Worm (Caenorhabditis elegans) whole organism, L2 larva: ENCODE data around the gene eif-3.L.
"Not testable (repeated sequence)": the region's sequence is repeated elsewhere in the genome, so short reads cannot be mapped to it uniquely, and the experiment has no call there.

Experiments
- C34F6.9 ChIP-seq: fragments of 150-350 bp; optimal IDR thresholded peaks from 2 replicates; lab custom pipeline; 2014; ENCODE audit warnings: missing biosample characterization, missing genetic modification characterization
- F13H6.1 ChIP-seq: sonication (generic microtip); optimal IDR thresholded peaks from 2 replicates; lab custom pipeline; 2016; ENCODE audit warnings: missing genetic modification characterization, missing compliant biosample characterization
- Y55F3AM.14 ChIP-seq: fragments of 200-800 bp; sonication (Bioruptor generic); optimal IDR thresholded peaks from 2 replicates; lab custom pipeline; 2018; ENCODE audit warnings: mild to moderate bottlenecking, missing genetic modification characterization, missing compliant biosample characterization
- ZK546.5 ChIP-seq: sonication (generic microtip); optimal IDR thresholded peaks from 2 replicates; lab custom pipeline; 2017; ENCODE audit warnings: missing biosample characterization, missing genetic modification characterization
- alr-1 ChIP-seq: fragments of 150-350 bp; optimal IDR thresholded peaks from 2 replicates; lab custom pipeline; 2014; ENCODE audit warnings: missing biosample characterization, missing genetic modification characterization
- aly-2 ChIP-seq: fragments of 150-350 bp; optimal IDR thresholded peaks from 2 replicates; lab custom pipeline; 2014; ENCODE audit warnings: missing biosample characterization, missing genetic modification characterization
- blmp-1 ChIP-seq: sonication (generic microtip); optimal IDR thresholded peaks from 2 replicates; lab custom pipeline; 2017; ENCODE audit warnings: missing genetic modification characterization, mild to moderate bottlenecking, missing compliant biosample characterization, antibody characterized with exemption, moderate library complexity; ENCODE audit not compliant: insufficient read depth
- ceh-16 ChIP-seq: fragments of 150-350 bp; optimal IDR thresholded peaks from 2 replicates; lab custom pipeline; 2014; ENCODE audit warnings: missing biosample characterization, missing genetic modification characterization
- egl-27 ChIP-seq: sonication (generic microtip); optimal IDR thresholded peaks from 3 replicates; lab custom pipeline; 2017; ENCODE audit warnings: missing biosample characterization, missing genetic modification reagents, missing genetic modification characterization
- elt-1 ChIP-seq: fragments of 150-350 bp; optimal IDR thresholded peaks from 2 replicates; lab custom pipeline; 2014; ENCODE audit warnings: missing biosample characterization, missing genetic modification characterization
- elt-3 ChIP-seq: sonication (generic microtip); optimal IDR thresholded peaks from 2 replicates; lab custom pipeline; 2017; ENCODE audit warnings: missing biosample characterization, missing genetic modification characterization
- fos-1 ChIP-seq: fragments of 150-350 bp; optimal IDR thresholded peaks from 2 replicates; lab custom pipeline; 2014; ENCODE audit warnings: missing biosample characterization, missing genetic modification characterization
- gmeb-1 ChIP-seq: fragments of 150-350 bp; optimal IDR thresholded peaks from 2 replicates; lab custom pipeline; 2014; ENCODE audit warnings: missing biosample characterization, missing genetic modification characterization
- lin-13 ChIP-seq: fragments of 150-350 bp; optimal IDR thresholded peaks from 2 replicates; lab custom pipeline; 2014; ENCODE audit warnings: missing biosample characterization, missing genetic modification reagents, missing genetic modification characterization
- lin-39 ChIP-seq: fragments of 150-350 bp; optimal IDR thresholded peaks from 2 replicates; lab custom pipeline; 2014; ENCODE audit warnings: missing biosample characterization, missing genetic modification reagents, missing genetic modification characterization
- lsy-2 ChIP-seq, 2 experiments: fragments of 150-350 bp in 1 of 2; sonication (generic microtip) in 1 of 2; optimal IDR thresholded peaks; 2 replicates each; lab custom pipeline; 2014 to 2017; ENCODE audit warnings: missing biosample characterization in 2 of 2, missing genetic modification characterization in 2 of 2
- mab-5 ChIP-seq: fragments of 150-350 bp; optimal IDR thresholded peaks from 2 replicates; lab custom pipeline; 2014; ENCODE audit warnings: missing biosample characterization, missing genetic modification characterization
- mdl-1 ChIP-seq, 2 experiments: fragments of 150-350 bp in 1 of 2; sonication (generic microtip) in 1 of 2; optimal IDR thresholded peaks; 2 replicates each; lab custom pipeline; 2017; ENCODE audit warnings: missing biosample characterization in 2 of 2, missing genetic modification characterization in 2 of 2
- nhr-10 ChIP-seq: sonication (generic microtip); optimal IDR thresholded peaks from 2 replicates; lab custom pipeline; 2017; ENCODE audit warnings: missing biosample characterization, missing genetic modification characterization
- nhr-11 ChIP-seq: fragments of 150-350 bp; optimal IDR thresholded peaks from 2 replicates; lab custom pipeline; 2014; ENCODE audit warnings: missing biosample characterization, missing genetic modification characterization
- nhr-12 ChIP-seq: fragments of 150-350 bp; optimal IDR thresholded peaks from 2 replicates; lab custom pipeline; 2014; ENCODE audit warnings: missing biosample characterization, missing genetic modification characterization
- nhr-129 ChIP-seq: fragments of 150-350 bp; optimal IDR thresholded peaks from 2 replicates; lab custom pipeline; 2014; ENCODE audit warnings: missing biosample characterization, missing genetic modification characterization
- nhr-21 ChIP-seq: fragments of 150-350 bp; optimal IDR thresholded peaks from 2 replicates; lab custom pipeline; 2014; ENCODE audit warnings: missing biosample characterization, missing genetic modification characterization
- nhr-25 ChIP-seq: fragments of 150-350 bp; sonication (generic microtip); optimal IDR thresholded peaks from 3 replicates; lab custom pipeline; 2014; ENCODE audit warnings: missing biosample characterization, missing genetic modification characterization
- nhr-6 ChIP-seq: fragments of 150-350 bp; optimal IDR thresholded peaks from 2 replicates; lab custom pipeline; 2014; ENCODE audit warnings: missing biosample characterization, missing genetic modification characterization
- nhr-77 ChIP-seq: fragments of 150-350 bp; optimal IDR thresholded peaks from 2 replicates; lab custom pipeline; 2014; ENCODE audit warnings: missing biosample characterization, missing genetic modification characterization
- sem-4 ChIP-seq: fragments of 150-350 bp; optimal IDR thresholded peaks from 2 replicates; lab custom pipeline; 2014; ENCODE audit warnings: missing biosample characterization, missing genetic modification reagents, missing genetic modification characterization
- skn-1 ChIP-seq: sonication (generic microtip); optimal IDR thresholded peaks from 2 replicates; lab custom pipeline; 2017; ENCODE audit warnings: missing biosample characterization, missing genetic modification characterization
- sma-9 ChIP-seq, 2 experiments: fragments of 150-350 bp in 1 of 2; sonication (generic microtip) in 1 of 2; optimal IDR thresholded peaks; 2 replicates each; lab custom pipeline; 2014 to 2016; ENCODE audit warnings: missing genetic modification characterization in 2 of 2, mild to moderate bottlenecking in 1 of 2, missing biosample characterization in 1 of 2, missing compliant biosample characterization in 1 of 2, missing genetic modification reagents in 1 of 2, moderate library complexity in 1 of 2
- snpc-4 ChIP-seq: fragments of 150-350 bp; optimal IDR thresholded peaks from 2 replicates; lab custom pipeline; 2014; ENCODE audit warnings: missing biosample characterization, missing genetic modification characterization
- unc-39 ChIP-seq: fragments of 150-350 bp; optimal IDR thresholded peaks from 2 replicates; lab custom pipeline; 2014; ENCODE audit warnings: missing biosample characterization, missing genetic modification characterization
- unc-55 ChIP-seq: fragments of 150-350 bp; sonication (generic microtip); optimal IDR thresholded peaks from 3 replicates; lab custom pipeline; 2014; ENCODE audit warnings: missing biosample characterization, missing genetic modification reagents, missing genetic modification characterization
- unc-62 ChIP-seq: fragments of 150-350 bp; optimal IDR thresholded peaks from 2 replicates; lab custom pipeline; 2014; ENCODE audit warnings: missing biosample characterization, missing genetic modification reagents, missing genetic modification characterization
- ztf-1 ChIP-seq: fragments of 200-800 bp; sonication (Bioruptor generic); conservative IDR thresholded peaks from 2 replicates; pipeline ENCODE4 v1.3.6; 2022; ENCODE audit warnings: missing genetic modification characterization, missing compliant biosample characterization
- ztf-11 ChIP-seq: sonication (generic microtip); optimal IDR thresholded peaks from 2 replicates; lab custom pipeline; 2017; ENCODE audit warnings: missing biosample characterization, missing genetic modification characterization
- ztf-4 ChIP-seq: fragments of 150-350 bp; optimal IDR thresholded peaks from 2 replicates; lab custom pipeline; 2014; ENCODE audit warnings: missing biosample characterization, missing genetic modification characterization

The eif-3.L gene

DNA sequence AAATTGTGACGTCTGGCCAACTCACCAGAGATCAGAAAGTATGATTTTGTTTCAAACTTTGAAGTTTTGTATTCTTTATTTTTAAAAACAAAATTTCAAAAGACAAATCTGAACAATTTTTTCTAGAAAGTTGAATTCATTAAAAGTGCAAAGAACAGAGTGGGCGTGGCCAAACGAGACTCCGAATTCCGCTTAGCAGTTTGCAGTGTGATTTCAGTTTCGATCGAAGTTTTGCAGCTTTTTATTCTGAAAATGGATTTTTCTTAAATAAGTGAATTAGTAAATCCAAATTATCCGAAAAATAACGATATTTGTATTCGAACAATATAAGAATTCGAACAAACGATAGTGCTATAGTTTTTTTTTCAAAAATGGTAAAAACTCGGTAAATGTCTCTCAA is 11.2 kb upstream of the eif-3.L start:
- TF ChIP-seq aly-2 (no peak), C34F6.9 (tag; lab: Kevin White, UChicago) (peak; percentile 60), ztf-1 (no peak), unc-55 (GFP tag; lab: Kevin White, UChicago) (no peak), gmeb-1 (tag; lab: Kevin White, UChicago) (peak; percentile 13)

ce11 chrII:5630851-5631401 is 8.6 kb upstream of the eif-3.L start, which contains the start of the genes F59E12.6 and npl-4.1:
Gene F59E12.6 (minus strand): TSS chrII:5630951.
Gene npl-4.1 (plus strand): TSS chrII:5631351.
- not testable (repeated sequence) for TF ChIP-seq nhr-25, ztf-4, mab-5 (tag; lab: Kevin White, UChicago)

DNA sequence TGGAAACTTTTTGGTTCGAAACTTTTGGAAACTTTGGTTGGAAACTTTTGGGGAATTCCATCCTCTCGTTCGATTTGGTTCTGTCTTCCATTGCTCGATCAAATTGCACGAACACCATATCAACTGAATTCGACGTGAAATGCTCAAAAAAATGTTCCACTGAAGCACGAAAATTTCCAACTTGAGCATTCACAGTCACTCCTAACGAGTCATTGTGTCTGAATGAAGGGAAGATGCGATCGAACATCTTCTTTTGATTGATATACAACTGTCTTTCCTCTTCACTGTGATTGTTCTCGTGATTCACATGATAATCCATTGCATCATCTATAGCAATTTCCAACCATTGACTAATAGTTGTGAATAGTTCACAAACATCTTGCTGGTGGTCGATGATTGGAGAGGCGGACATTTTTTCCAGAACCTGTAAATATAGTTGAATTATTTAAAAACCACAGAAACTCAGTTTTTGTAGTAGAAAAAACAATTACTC is 6.1 kb upstream of the eif-3.L start, which contains the start of gene F59E12.15:
TSS of gene F59E12.15 (minus strand) at position 51 of the 493 bp plus-strand sequence.
- TF ChIP-seq lin-39 (tag; lab: Kevin White, UChicago) (no peak), elt-3 (tag; lab: Kevin White, UChicago) (no peak), nhr-12 (tag; lab: Kevin White, UChicago) (no peak), nhr-129 (peak; percentile 93)

DNA sequence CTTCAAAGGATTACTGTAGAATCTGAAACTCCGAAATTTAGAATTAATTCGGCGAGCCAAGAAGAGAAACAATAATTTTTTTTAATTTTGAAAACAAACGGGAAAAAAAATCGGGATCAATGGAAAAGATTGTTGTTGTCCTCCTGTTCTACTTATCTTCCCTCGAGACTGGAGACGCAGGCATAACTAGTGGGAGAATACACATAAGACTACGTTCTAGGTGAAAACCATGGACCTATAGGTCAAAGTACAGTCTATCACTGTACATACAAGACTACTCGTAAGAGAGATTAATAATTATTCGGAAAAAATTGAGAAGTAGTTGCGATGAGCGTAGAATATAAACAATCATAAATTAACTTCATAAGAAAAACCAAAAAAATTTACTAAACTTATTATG is 3.0 kb downstream of the eif-3.L start, which contains the start of gene dhs-6:
TSS of gene dhs-6 (minus strand) at position 22 of the 400 bp plus-strand sequence.
- TF ChIP-seq nhr-11 (tag; lab: Kevin White, UChicago) (no peak), skn-1 (tag; lab: Kevin White, UChicago) (no peak), snpc-4 (tag; lab: Kevin White, UChicago) (no peak), ztf-1 (no peak), sma-9 (GFP tag; optimal IDR thresholded peaks at IDR 0.05; lab: Kevin White, UChicago) (peak; percentile 32), sma-9 (tag; optimal IDR thresholded peaks at IDR 0.05; lab: Kevin White, UChicago) (no peak), nhr-21 (tag; lab: Kevin White, UChicago) (no peak), nhr-129 (no peak), mdl-1 (tag; optimal IDR thresholded peaks at IDR 0.05; lab: Kevin White, UChicago) (no peak), fos-1 (tag; lab: Kevin White, UChicago) (peak; percentile 13), blmp-1 (tag; lab: Kevin White, UChicago) (no peak), alr-1 (tag; lab: Kevin White, UChicago) (no peak), gmeb-1 (tag; lab: Kevin White, UChicago) (no peak), unc-62 (GFP tag; lab: Kevin White, UChicago) (no peak), elt-1 (tag; lab: Kevin White, UChicago) (no peak), Y55F3AM.14 (no peak), nhr-25 (tag; lab: Kevin White, UChicago) (no peak), nhr-10 (tag; lab: Kevin White, UChicago) (no peak)

- TF ChIP-seq unc-39 (tag; lab: Kevin White, UChicago), result no peak
- no peak for TF ChIP-seq gmeb-1 (tag; lab: Kevin White, UChicago)
- no peak for TF ChIP-seq nhr-25 (tag; lab: Kevin White, UChicago)
- no peak for TF ChIP-seq nhr-11 (tag; lab: Kevin White, UChicago)
- no peak for TF ChIP-seq alr-1 (tag; lab: Kevin White, UChicago)
- no peak for TF ChIP-seq ztf-1
- no peak for TF ChIP-seq skn-1 (tag; lab: Kevin White, UChicago)
- no peak for TF ChIP-seq nhr-129
- TF ChIP-seq ceh-16 (tag; lab: Kevin White, UChicago), result no peak
- no peak for TF ChIP-seq Y55F3AM.14
- no peak for TF ChIP-seq blmp-1 (tag; lab: Kevin White, UChicago)
Observed at ce11 chrII:5607756-5608155, 14.5 kb downstream of the eif-3.L start, which contains the start of gene C17G10.7. Gene C17G10.7 (minus strand): TSS chrII:5607856.

DNA sequence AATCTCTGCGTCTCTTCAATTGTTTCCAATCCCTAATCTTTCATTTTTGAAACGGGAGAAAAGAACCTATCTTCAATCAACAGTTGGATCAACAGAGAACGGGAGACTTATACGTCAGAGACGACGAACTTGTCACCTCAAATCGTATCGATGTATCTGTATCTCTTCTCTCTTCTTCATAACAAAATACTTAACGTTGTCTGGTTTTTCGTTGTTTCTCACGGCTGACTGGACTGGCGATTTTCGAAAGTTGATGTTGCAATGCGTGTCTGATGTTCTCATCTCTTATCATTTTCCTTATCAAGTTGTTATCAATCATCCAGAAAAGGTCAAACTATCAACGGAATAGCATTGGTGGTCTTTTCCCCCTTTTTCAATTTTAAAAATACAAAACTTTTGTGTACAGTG is 16.7 kb downstream of the eif-3.L start:
- TF ChIP-seq ZK546.5 (tag; lab: Kevin White, UChicago) (no peak), C34F6.9 (tag; lab: Kevin White, UChicago) (peak; percentile 56), blmp-1 (tag; lab: Kevin White, UChicago) (peak; percentile 72), sem-4 (tag; lab: Kevin White, UChicago) (peak; percentile 64), mab-5 (tag; lab: Kevin White, UChicago) (no peak), nhr-21 (tag; lab: Kevin White, UChicago) (peak; percentile 92), fos-1 (tag; lab: Kevin White, UChicago) (peak; percentile 86), gmeb-1 (tag; lab: Kevin White, UChicago) (peak; percentile 61), mdl-1 (tag; optimal IDR thresholded peaks at IDR 0.05; lab: Kevin White, UChicago) (peak; percentile 39 to 59), ztf-11 (no peak), nhr-129 (peak; percentile 79), lin-13 (GFP tag; lab: Kevin White, UChicago) (no peak), unc-62 (GFP tag; lab: Kevin White, UChicago) (no peak), nhr-25 (tag; lab: Kevin White, UChicago) (peak; percentile 92), lsy-2 (tag; optimal IDR thresholded peaks at IDR 0.05; lab: Kevin White, UChicago) (peak in 1 of 2 experiments; percentile 51), lin-39 (tag; lab: Kevin White, UChicago) (no peak), sma-9 (GFP tag; optimal IDR thresholded peaks at IDR 0.05; lab: Kevin White, UChicago) (peak; percentile 97), sma-9 (tag; optimal IDR thresholded peaks at IDR 0.05; lab: Kevin White, UChicago) (peak; percentile 63), ceh-16 (tag; lab: Kevin White, UChicago) (peak; percentile 20), nhr-11 (tag; lab: Kevin White, UChicago) (no peak), egl-27 (tag; lab: Kevin White, UChicago) (peak; percentile 82), nhr-6 (tag; lab: Kevin White, UChicago) (peak; percentile 37), Y55F3AM.14 (peak; percentile 6), F13H6.1 (tag; lab: Kevin White, UChicago) (peak; percentile 10), nhr-77 (tag; lab: Kevin White, UChicago) (no peak)
